Fruit fly (Drosophila melanogaster): ENCODE results near the gene eIF4E6.

Gene eIF4E6

DNA sequence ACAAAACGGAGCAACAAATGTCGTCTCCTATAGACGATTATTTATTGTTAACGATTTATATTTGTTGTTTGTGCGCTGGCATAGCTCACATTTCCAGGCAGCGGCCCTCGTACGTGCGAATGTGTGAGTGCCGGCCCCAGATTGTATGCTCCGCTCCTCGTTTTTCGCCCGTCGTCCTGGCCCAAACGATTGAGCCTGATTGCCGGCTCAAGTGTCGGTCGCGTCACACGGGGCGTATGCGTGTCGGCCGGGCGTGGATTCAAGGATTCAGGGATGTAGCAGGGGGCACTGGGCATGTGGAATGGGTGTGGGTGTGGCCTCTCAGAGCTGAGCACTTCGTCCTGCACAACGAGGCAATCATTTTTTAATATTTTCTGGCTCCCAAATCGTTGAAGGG, 21.4 kb downstream of the eIF4E6 start:
- no peak for TF ChIP-seq foxo (GFP tag; optimal IDR thresholded peaks at IDR 0.05)

DNA sequence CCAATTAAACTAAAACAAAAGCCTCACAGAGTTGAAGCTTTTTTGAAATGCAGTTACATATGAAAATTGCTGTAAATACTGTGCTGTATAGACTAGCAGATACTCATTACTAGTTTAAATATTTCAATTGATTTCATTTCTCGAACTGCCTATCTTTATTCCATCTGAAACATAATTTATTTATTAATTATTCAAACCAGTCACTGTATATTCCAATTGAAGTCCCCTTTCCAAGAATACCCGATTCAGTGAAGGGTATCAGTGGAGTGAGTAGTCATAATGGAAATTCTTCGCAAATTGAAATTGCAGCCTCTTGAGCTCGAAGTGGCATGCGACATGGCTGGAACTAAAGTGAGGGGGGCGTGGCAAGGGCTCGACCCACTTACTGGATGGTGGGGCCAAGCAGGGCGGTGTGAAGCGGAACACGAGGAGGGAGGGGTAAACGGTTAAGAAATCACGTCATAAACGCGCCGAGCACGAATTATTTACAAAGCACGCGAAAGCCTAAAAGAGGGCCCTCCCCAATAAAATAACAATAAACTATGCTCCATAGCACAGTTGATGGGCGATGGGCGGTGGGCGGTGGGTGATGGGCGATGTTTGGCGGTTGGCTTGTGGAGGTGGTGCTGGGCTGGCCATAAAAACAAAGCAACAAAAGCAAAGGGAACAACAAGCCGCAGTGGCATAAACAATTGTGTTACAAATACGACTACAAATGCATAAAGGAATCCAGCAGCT, 21.9 kb downstream of the eIF4E6 start:
- TF ChIP-seq foxo (GFP tag; optimal IDR thresholded peaks at IDR 0.05) (peak in 1 of 2 experiments; percentile 5), fru (GFP tag; optimal IDR thresholded peaks at IDR 0.05) (peak; percentile 24), CG32264 (GFP tag; optimal IDR thresholded peaks at IDR 0.05) (no peak), HLH106 (tag; optimal IDR thresholded peaks at IDR 0.05) (peak; percentile 7), h (GFP tag; optimal IDR thresholded peaks at IDR 0.05) (peak; percentile 35), rgr (GFP tag; optimal IDR thresholded peaks at IDR 0.05) (peak; percentile 1)

DNA sequence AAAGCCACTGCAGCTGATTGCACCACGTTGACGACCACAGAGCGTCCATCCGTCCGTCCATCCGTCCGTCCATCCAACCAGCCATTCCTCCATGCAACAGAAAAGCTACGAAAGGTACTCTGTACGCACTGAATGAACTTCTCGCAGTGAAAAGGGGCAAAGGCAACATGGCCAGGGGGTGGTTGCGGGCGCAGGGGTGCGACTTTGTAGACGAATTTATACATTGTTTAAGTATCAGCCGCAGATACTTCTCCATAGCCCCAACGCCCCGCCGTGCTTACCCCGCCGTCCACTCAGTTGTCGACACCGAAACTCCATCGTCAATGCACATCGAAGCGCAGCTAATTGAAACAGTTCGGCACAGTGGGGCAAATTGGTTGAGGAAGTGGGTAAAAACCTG, 27.0 kb downstream of the eIF4E6 start:
- TF ChIP-seq pan (optimal IDR thresholded peaks at IDR 0.05) (no peak), woc (GFP tag; optimal IDR thresholded peaks at IDR 0.05) (no peak), brk (GFP tag; optimal IDR thresholded peaks at IDR 0.05) (no peak)

DNA sequence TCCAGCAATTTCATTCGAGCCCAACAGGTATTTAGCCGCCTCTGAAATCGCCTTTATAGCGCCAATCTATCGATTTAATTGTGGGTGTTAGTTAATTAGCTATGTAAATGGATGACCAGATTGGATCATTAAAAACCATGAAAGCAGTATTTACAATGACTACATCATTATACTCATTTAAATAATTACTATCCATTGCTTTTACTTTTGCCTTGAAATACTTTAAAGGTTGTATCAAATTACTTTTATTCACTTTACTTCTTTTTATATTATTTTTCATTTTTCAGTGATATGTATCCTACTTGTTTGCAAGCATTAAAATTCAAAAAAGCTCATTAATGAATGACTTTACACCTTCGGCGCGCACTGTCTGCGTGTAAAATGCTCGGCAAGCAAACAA, 28.0 kb downstream of the eIF4E6 start:
- TF ChIP-seq Dfd (GFP tag; optimal IDR thresholded peaks at IDR 0.05) (no peak), HLH106 (tag; optimal IDR thresholded peaks at IDR 0.05) (peak; percentile 29), GATAd (GFP tag; optimal IDR thresholded peaks at IDR 0.05) (no peak), Hr83 (GFP tag; optimal IDR thresholded peaks at IDR 0.05; ENCODE audit: poor library complexity, severe bottlenecking) (no peak), tai (GFP tag; optimal IDR thresholded peaks at IDR 0.05) (no peak), lola (GFP tag; optimal IDR thresholded peaks at IDR 0.05) (no peak), Sp1 (GFP tag; optimal IDR thresholded peaks at IDR 0.05) (no peak), foxo (GFP tag; optimal IDR thresholded peaks at IDR 0.05) (peak in 1 of 2 experiments; percentile 11), fru (GFP tag; optimal IDR thresholded peaks at IDR 0.05) (peak; percentile 9)

DNA sequence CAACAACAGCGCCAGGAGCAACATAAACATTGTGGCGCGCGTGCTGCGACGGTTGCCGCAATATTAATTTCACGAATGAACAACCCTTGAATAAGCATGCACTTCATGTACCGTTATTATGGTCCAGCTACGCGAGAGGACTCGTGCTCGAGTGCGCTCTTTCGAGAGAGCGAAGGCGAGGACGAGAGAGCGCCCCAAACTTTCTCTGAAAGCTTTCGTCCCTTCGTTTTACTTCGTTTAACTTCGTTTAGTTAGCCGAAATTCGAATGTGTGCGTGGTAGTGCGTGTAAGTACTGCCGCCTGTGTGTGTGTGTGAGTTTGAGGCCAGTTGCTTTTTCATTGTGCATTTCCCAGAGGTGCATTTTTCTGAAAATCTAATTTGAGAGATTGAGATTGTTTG, 36.3 kb downstream of the eIF4E6 start:
- TF ChIP-seq CG32264 (GFP tag; optimal IDR thresholded peaks at IDR 0.05) (no peak), Vsx2 (GFP tag; optimal IDR thresholded peaks at IDR 0.05; ENCODE audit: partially characterized antibody) (peak; percentile 20)

DNA sequence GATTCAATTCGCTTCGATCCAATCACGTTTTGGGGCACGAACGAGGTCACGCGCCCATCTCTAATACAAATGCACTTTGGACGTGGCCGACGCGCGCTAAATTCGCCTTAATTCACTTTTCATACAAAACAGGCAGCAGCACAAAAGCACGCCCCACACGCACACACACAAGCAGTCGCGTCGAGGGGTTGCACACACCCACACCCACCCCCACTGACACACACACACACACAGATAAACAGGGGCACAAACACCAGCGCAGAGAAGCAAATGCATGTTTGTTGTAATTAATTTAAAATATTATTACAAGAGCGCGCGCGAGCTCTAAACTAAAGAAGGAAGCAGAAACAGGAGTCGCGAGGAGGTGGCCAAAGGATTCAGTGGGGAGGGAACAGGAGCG, 37.6 kb downstream of the eIF4E6 start:
- peak; percentile 60 for TF ChIP-seq Dfd (GFP tag; optimal IDR thresholded peaks at IDR 0.05)
- TF ChIP-seq Hnf4 (GFP tag; optimal IDR thresholded peaks at IDR 0.05) = no peak
- no peak for TF ChIP-seq CrebA (GFP tag; optimal IDR thresholded peaks at IDR 0.05; ENCODE audit: borderline replicate concordance)

DNA sequence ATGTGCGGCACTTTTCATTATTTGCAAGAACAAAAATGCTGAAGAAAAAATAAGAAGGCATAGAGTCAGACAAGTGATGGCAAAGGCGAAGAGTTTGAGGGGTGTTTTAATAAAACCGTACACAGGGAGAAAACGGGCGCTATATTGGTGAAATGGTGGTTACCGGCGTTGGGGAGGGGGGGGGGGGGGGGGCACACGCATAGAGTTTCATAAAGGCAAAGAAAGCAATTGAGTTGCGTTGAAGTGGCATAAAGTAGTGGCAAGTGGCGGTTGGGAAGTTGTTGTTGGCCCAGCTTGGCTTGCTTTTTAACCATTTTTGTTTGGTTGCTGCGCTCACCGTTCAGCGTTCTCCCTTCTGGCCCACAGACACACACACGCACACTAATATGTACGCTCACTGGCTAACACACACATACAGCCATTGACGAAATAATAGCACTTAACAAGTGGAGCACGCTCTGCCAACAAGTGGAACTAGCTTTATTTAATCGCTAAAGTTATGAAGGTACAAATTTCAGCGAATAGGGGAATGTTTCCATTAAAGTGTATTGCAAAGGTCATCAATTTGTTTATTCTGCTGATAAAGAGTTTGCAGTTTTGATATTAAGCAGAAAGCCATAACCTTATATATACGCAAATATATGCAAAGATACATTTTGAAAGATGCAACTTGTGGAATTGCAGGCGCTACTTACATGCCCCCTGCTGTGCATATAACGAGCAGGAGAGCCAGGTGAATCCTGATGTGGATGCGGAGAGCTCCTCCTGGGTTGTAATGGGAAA, 39.2 kb downstream of the eIF4E6 start:
- TF ChIP-seq GATAd (GFP tag; optimal IDR thresholded peaks at IDR 0.05) = no peak
- TF ChIP-seq Dfd (GFP tag; optimal IDR thresholded peaks at IDR 0.05) = peak; percentile 65
- peak; percentile 2 for TF ChIP-seq Sp1 (GFP tag; optimal IDR thresholded peaks at IDR 0.05)
- TF ChIP-seq HLH106 (tag; optimal IDR thresholded peaks at IDR 0.05) = peak; percentile 5

DNA sequence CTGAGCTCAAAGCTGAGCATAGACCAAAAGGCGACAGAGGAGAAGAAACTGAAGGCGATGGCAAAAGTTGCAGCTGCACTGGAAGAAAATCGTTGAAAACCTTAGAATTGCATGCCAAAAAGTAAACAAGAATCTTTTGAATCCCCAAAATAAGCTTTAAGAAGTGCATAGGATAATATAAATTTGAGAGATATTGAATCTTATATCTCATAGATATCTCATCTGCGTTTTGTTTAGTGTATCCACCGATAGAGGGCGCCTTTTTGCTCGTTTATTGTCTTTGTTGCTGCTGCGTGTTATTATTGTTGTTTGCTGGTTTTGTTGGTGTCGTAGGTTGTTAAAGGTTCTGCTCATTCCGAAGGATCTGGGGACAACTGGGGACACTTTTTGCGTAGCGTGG, 41.1 kb downstream of the eIF4E6 start:
- peak; percentile 1 for TF ChIP-seq h (GFP tag; optimal IDR thresholded peaks at IDR 0.05)
- TF ChIP-seq Sp1 (GFP tag; optimal IDR thresholded peaks at IDR 0.05) = peak; percentile 11
- TF ChIP-seq dl (GFP tag; optimal IDR thresholded peaks at IDR 0.05; ENCODE audit: insufficient read depth in 1 of 2, partially characterized antibody in 2 of 2) = no peak
- TF ChIP-seq Myc (optimal IDR thresholded peaks at IDR 0.05) = no peak

Measured in whole organism, wandering third instar larva.